Worm (Caenorhabditis elegans) whole organism, L1 larva: ENCODE measurements around the gene nish-1.

Experiments
- C04F5.9 ChIP-seq: sonication (generic microtip); optimal IDR thresholded peaks from 2 replicates; lab custom pipeline; 2016; ENCODE audit warnings: missing genetic modification characterization, missing compliant biosample characterization
- C16A3.4 ChIP-seq: fragments of 150-350 bp; optimal IDR thresholded peaks from 2 replicates; lab custom pipeline; 2014; ENCODE audit warnings: missing biosample characterization, missing genetic modification characterization
- F16B12.6 ChIP-seq: fragments of 150-350 bp; optimal IDR thresholded peaks from 2 replicates; lab custom pipeline; 2014; ENCODE audit warnings: missing biosample characterization, missing genetic modification characterization
- aha-1 ChIP-seq: fragments of 150-350 bp; optimal IDR thresholded peaks from 2 replicates; lab custom pipeline; 2014; ENCODE audit warnings: missing biosample characterization, missing genetic modification characterization
- aly-2 ChIP-seq: fragments of 150-350 bp; optimal IDR thresholded peaks from 2 replicates; lab custom pipeline; 2014; ENCODE audit warnings: missing biosample characterization, missing genetic modification characterization
- blmp-1 ChIP-seq: fragments of 150-350 bp; optimal IDR thresholded peaks from 2 replicates; lab custom pipeline; 2014; ENCODE audit warnings: missing biosample characterization, missing genetic modification characterization
- ceh-8 ChIP-seq: fragments of 200-800 bp; sonication (Bioruptor generic); optimal IDR thresholded peaks from 2 replicates; lab custom pipeline; 2018; ENCODE audit warnings: mild to moderate bottlenecking, missing genetic modification characterization, moderate library complexity, missing compliant biosample characterization
- ceh-90 ChIP-seq: sonication (generic microtip); optimal IDR thresholded peaks from 2 replicates; lab custom pipeline; 2016; ENCODE audit warnings: missing genetic modification characterization, missing compliant biosample characterization
- ces-1 ChIP-seq: fragments of 150-350 bp; optimal IDR thresholded peaks from 2 replicates; lab custom pipeline; 2014; ENCODE audit warnings: missing biosample characterization, missing genetic modification reagents, missing genetic modification characterization
- dpl-1 ChIP-seq, 3 experiments: fragments of 150-350 bp in 2 of 3; sonication (generic microtip) in 1 of 3; optimal IDR thresholded peaks; 2 replicates each; lab custom pipeline; 2014 to 2017; ENCODE audit warnings: missing biosample characterization in 3 of 3, missing genetic modification characterization in 3 of 3, missing genetic modification reagents in 3 of 3
- efl-1 ChIP-seq, 4 experiments: fragments of 150-350 bp; optimal IDR thresholded peaks in 3 of 4; peaks in 1 of 4; 1 replicate in 1 of 4; 2 replicates in 3 of 4; lab custom pipeline; 2014; ENCODE audit warnings: missing biosample characterization in 2 of 4, missing genetic modification characterization in 2 of 4, missing genetic modification reagents in 2 of 4
- efl-3 ChIP-seq: fragments of 200-800 bp; sonication (Bioruptor generic); optimal IDR thresholded peaks from 2 replicates; lab custom pipeline; 2018; ENCODE audit warnings: mild to moderate bottlenecking, missing genetic modification characterization, missing compliant biosample characterization
- egl-27 ChIP-seq, 2 experiments: fragments of 150-350 bp in 1 of 2; sonication (generic microtip); optimal IDR thresholded peaks; 3 replicates each; lab custom pipeline; 2017 to 2018; ENCODE audit warnings: missing biosample characterization in 2 of 2, missing genetic modification characterization in 2 of 2, missing genetic modification reagents in 2 of 2
- elt-3 ChIP-seq, 6 experiments: fragments of 150-350 bp in 1 of 6; sonication (generic microtip); optimal IDR thresholded peaks; 2 replicates each; lab custom pipeline; 2017 to 2018; ENCODE audit warnings: missing biosample characterization in 6 of 6, missing genetic modification characterization in 6 of 6, inconsistent platforms in 1 of 6
- ets-5 ChIP-seq: fragments of 200-800 bp; sonication (Bioruptor generic); IDR thresholded peaks from 2 replicates; pipeline ENCODE4 v1.3.6; 2022; ENCODE audit warnings: missing genetic modification characterization, missing compliant biosample characterization
- fkh-10 ChIP-seq: sonication (generic microtip); optimal IDR thresholded peaks from 2 replicates; lab custom pipeline; 2017; ENCODE audit warnings: missing biosample characterization, missing genetic modification reagents, missing genetic modification characterization
- fkh-8 ChIP-seq: sonication (generic microtip); optimal IDR thresholded peaks from 2 replicates; lab custom pipeline; 2016; ENCODE audit warnings: mild to moderate bottlenecking, missing genetic modification characterization, missing compliant biosample characterization
- fos-1 ChIP-seq: fragments of 150-350 bp; optimal IDR thresholded peaks from 2 replicates; lab custom pipeline; 2014; ENCODE audit warnings: missing biosample characterization, missing genetic modification characterization
- hlh-17 ChIP-seq: fragments of 200-800 bp; sonication (Bioruptor generic); optimal IDR thresholded peaks from 2 replicates; lab custom pipeline; 2018; ENCODE audit warnings: missing genetic modification characterization, mild to moderate bottlenecking, missing compliant biosample characterization, moderate library complexity, borderline replicate concordance
- irx-1 ChIP-seq: sonication (generic microtip); optimal IDR thresholded peaks from 2 replicates; lab custom pipeline; 2016; ENCODE audit warnings: missing genetic modification characterization, missing compliant biosample characterization
- isw-1 ChIP-seq: fragments of 200-800 bp; sonication (Bioruptor generic); IDR thresholded peaks from 2 replicates; pipeline ENCODE4 v1.3.6; 2022; ENCODE audit warnings: missing genetic modification characterization, missing compliant biosample characterization
- lin-14 ChIP-seq: fragments of 200-800 bp; sonication (Bioruptor generic); optimal IDR thresholded peaks from 2 replicates; lab custom pipeline; 2018; ENCODE audit warnings: mild to moderate bottlenecking, missing genetic modification characterization, moderate library complexity, missing compliant biosample characterization
- lin-35 ChIP-seq, 2 experiments: fragments of 150-350 bp; optimal IDR thresholded peaks; 2 replicates each; lab custom pipeline; 2014; ENCODE audit warnings: missing biosample characterization in 2 of 2, missing genetic modification characterization in 2 of 2, missing genetic modification reagents in 2 of 2
- lin-39 ChIP-seq: fragments of 150-350 bp; optimal IDR thresholded peaks from 2 replicates; lab custom pipeline; 2014; ENCODE audit warnings: missing biosample characterization, missing genetic modification reagents, missing genetic modification characterization
- lsy-2 ChIP-seq, 2 experiments: fragments of 150-350 bp; optimal IDR thresholded peaks; 2 replicates each; lab custom pipeline; 2014; ENCODE audit warnings: missing biosample characterization in 2 of 2, missing genetic modification characterization in 2 of 2
- mdl-1 ChIP-seq, 2 experiments: fragments of 150-350 bp; optimal IDR thresholded peaks; 2 replicates each; lab custom pipeline; 2014 to 2017; ENCODE audit warnings: missing biosample characterization in 2 of 2, missing genetic modification characterization in 2 of 2, inconsistent platforms in 1 of 2
- mep-1 ChIP-seq: fragments of 150-350 bp; optimal IDR thresholded peaks from 2 replicates; lab custom pipeline; 2014; ENCODE audit warnings: missing biosample characterization, missing genetic modification characterization
- nhr-12 ChIP-seq: sonication (generic microtip); optimal IDR thresholded peaks from 2 replicates; lab custom pipeline; 2017; ENCODE audit warnings: missing biosample characterization, missing genetic modification characterization
- nhr-20 ChIP-seq: sonication (generic microtip); optimal IDR thresholded peaks from 2 replicates; lab custom pipeline; 2016; ENCODE audit warnings: mild to moderate bottlenecking, missing genetic modification characterization, missing compliant biosample characterization
- nhr-28 ChIP-seq: fragments of 150-350 bp; optimal IDR thresholded peaks from 2 replicates; lab custom pipeline; 2014; ENCODE audit warnings: missing biosample characterization, missing genetic modification characterization
- nhr-71 ChIP-seq: sonication (generic microtip); optimal IDR thresholded peaks from 2 replicates; lab custom pipeline; 2016; ENCODE audit warnings: mild to moderate bottlenecking, missing genetic modification characterization, moderate library complexity, missing compliant biosample characterization
- nhr-84 ChIP-seq: sonication (generic microtip); optimal IDR thresholded peaks from 2 replicates; lab custom pipeline; 2017; ENCODE audit warnings: missing biosample characterization, missing genetic modification characterization
- nhr-85 ChIP-seq: sonication (generic microtip); peaks from one replicate; lab custom pipeline; 2016; ENCODE audit warnings: missing genetic modification characterization, inconsistent platforms, missing compliant biosample characterization
- pag-3 ChIP-seq: sonication (generic microtip); optimal IDR thresholded peaks from 2 replicates; lab custom pipeline; 2017; ENCODE audit warnings: missing genetic modification characterization, mild to moderate bottlenecking, missing compliant biosample characterization, antibody characterized with exemption, borderline replicate concordance; ENCODE audit not compliant: insufficient read depth
- pqm-1 ChIP-seq: sonication (generic microtip); optimal IDR thresholded peaks from 3 replicates; lab custom pipeline; 2017; ENCODE audit warnings: missing biosample characterization, missing genetic modification characterization
- rnt-1 ChIP-seq: sonication (generic microtip); optimal IDR thresholded peaks from 2 replicates; lab custom pipeline; 2016; ENCODE audit warnings: mild to moderate bottlenecking, missing genetic modification characterization, moderate library complexity, missing compliant biosample characterization
- skn-1 ChIP-seq: fragments of 150-350 bp; optimal IDR thresholded peaks from 2 replicates; lab custom pipeline; 2014; ENCODE audit warnings: missing biosample characterization, missing genetic modification characterization
- snu-23 ChIP-seq: sonication (generic microtip); optimal IDR thresholded peaks from 2 replicates; lab custom pipeline; 2016; ENCODE audit warnings: missing genetic modification characterization, missing compliant biosample characterization
- sox-4 ChIP-seq: sonication (generic microtip); optimal IDR thresholded peaks from 2 replicates; lab custom pipeline; 2016; ENCODE audit warnings: missing genetic modification characterization, missing compliant biosample characterization
- sup-37 ChIP-seq: fragments of 200-800 bp; sonication (Bioruptor generic); optimal IDR thresholded peaks from 2 replicates; lab custom pipeline; 2018; ENCODE audit warnings: mild to moderate bottlenecking, missing genetic modification characterization, missing compliant biosample characterization
- swsn-7 ChIP-seq: sonication (generic microtip); optimal IDR thresholded peaks from 2 replicates; lab custom pipeline; 2016; ENCODE audit warnings: missing genetic modification characterization, missing compliant biosample characterization
- tbx-2 ChIP-seq: sonication (generic microtip); optimal IDR thresholded peaks from 2 replicates; lab custom pipeline; 2016; ENCODE audit warnings: missing genetic modification characterization, missing compliant biosample characterization
- tlp-1 ChIP-seq: fragments of 150-350 bp; optimal IDR thresholded peaks from 2 replicates; lab custom pipeline; 2014; ENCODE audit warnings: missing biosample characterization, missing genetic modification characterization
- unc-30 ChIP-seq: sonication (generic microtip); optimal IDR thresholded peaks from 2 replicates; lab custom pipeline; 2017; ENCODE audit warnings: missing biosample characterization, missing genetic modification characterization
- unc-62 ChIP-seq: fragments of 150-350 bp; optimal IDR thresholded peaks from 2 replicates; lab custom pipeline; 2014; ENCODE audit warnings: missing biosample characterization, missing genetic modification reagents, missing genetic modification characterization
- zag-1 ChIP-seq: fragments of 150-350 bp; optimal IDR thresholded peaks from 2 replicates; lab custom pipeline; 2014; ENCODE audit warnings: missing biosample characterization, missing genetic modification characterization
- zip-4 ChIP-seq: fragments of 200-800 bp; sonication (Bioruptor generic); optimal IDR thresholded peaks from 2 replicates; lab custom pipeline; 2018; ENCODE audit warnings: mild to moderate bottlenecking, missing genetic modification characterization, moderate library complexity, missing compliant biosample characterization

Gene nish-1

ce11 chrIV:10855049-10855448 is 9.1 kb upstream of the nish-1 start, which contains the start of gene T11G6.3 (continued):
- TF ChIP-seq nhr-12 (tag; lab: Kevin White, UChicago) = no peak
- no peak for TF ChIP-seq nhr-84 (tag; lab: Kevin White, UChicago)
- no peak for TF ChIP-seq mep-1
- TF ChIP-seq elt-3 (tag; optimal IDR thresholded peaks at IDR 0.05; lab: Kevin White, UChicago) = peak in 2 of 6 experiments; percentile 2 to 19
- TF ChIP-seq tbx-2 = peak; percentile 17
- TF ChIP-seq irx-1 (tag; lab: Kevin White, UChicago) = no peak
- TF ChIP-seq C04F5.9 (tag; lab: Kevin White, UChicago) = no peak
- TF ChIP-seq aly-2 (tag; lab: Kevin White, UChicago) = no peak
- peak; percentile 66 for TF ChIP-seq nhr-85
- peak in 1 of 2 experiments; percentile 7 for TF ChIP-seq lsy-2 (tag; optimal IDR thresholded peaks at IDR 0.05; lab: Kevin White, UChicago)
- TF ChIP-seq snu-23 (GFP tag; lab: Kevin White, UChicago) = peak; percentile 19
- no peak for TF ChIP-seq efl-3
- TF ChIP-seq lin-14 (GFP tag; lab: Kevin White, UChicago) = peak; percentile 41
- no peak for TF ChIP-seq isw-1 (GFP tag; lab: Robert Waterston, UW)
- no peak for TF ChIP-seq unc-62 (GFP tag; lab: Kevin White, UChicago)
- TF ChIP-seq ets-5 = no peak
- no peak for TF ChIP-seq dpl-1 (GFP tag; optimal IDR thresholded peaks at IDR 0.05; lab: Kevin White, UChicago)
- TF ChIP-seq pag-3 (tag; lab: Kevin White, UChicago) = no peak
- no peak for TF ChIP-seq sup-37
- TF ChIP-seq fkh-10 (GFP tag; lab: Kevin White, UChicago) = no peak
- no peak for TF ChIP-seq unc-30
- no peak for TF ChIP-seq rnt-1 (tag; lab: Kevin White, UChicago)
- TF ChIP-seq nhr-28 = no peak
- no peak for TF ChIP-seq zag-1 (tag; lab: Kevin White, UChicago)
- TF ChIP-seq aha-1 = no peak
- no peak for TF ChIP-seq C16A3.4 (tag; lab: Kevin White, UChicago)
- no peak for TF ChIP-seq F16B12.6 (tag; lab: Kevin White, UChicago)
- no peak for TF ChIP-seq ces-1 (GFP tag; lab: Kevin White, UChicago)
- TF ChIP-seq ceh-90 = no peak
- TF ChIP-seq nhr-20 (tag; lab: Kevin White, UChicago) = peak; percentile 19
- peak; percentile 4 for TF ChIP-seq nhr-71 (tag; lab: Kevin White, UChicago)
- TF ChIP-seq tlp-1 (tag; lab: Kevin White, UChicago) = no peak
- no peak for TF ChIP-seq zip-4 (GFP tag; lab: Kevin White, UChicago)

- TF ChIP-seq elt-3 (tag; optimal IDR thresholded peaks at IDR 0.05; lab: Kevin White, UChicago) (no peak), lin-39 (tag; lab: Kevin White, UChicago) (no peak), lin-14 (GFP tag; lab: Kevin White, UChicago) (no peak), hlh-17 (GFP tag; lab: Kevin White, UChicago) (no peak), fkh-8 (tag; lab: Kevin White, UChicago) (no peak), ceh-8 (no peak)
Measured at ce11 chrIV:10855946-10856345, 8.2 kb upstream of the nish-1 start.

ce11 chrIV:10858300-10859016 is 5.7 kb upstream of the nish-1 start, which contains the start of the genes T11G6.2 and hars-1:
Gene T11G6.2, minus strand, starts transcription at chrIV:10858496.
Gene hars-1, plus strand, starts transcription at chrIV:10858957.
- no peak for TF ChIP-seq pqm-1
- TF ChIP-seq skn-1 (tag; lab: Kevin White, UChicago) = peak; percentile 55
- TF ChIP-seq sox-4 (tag; lab: Kevin White, UChicago) = no peak
- no peak for TF ChIP-seq fos-1 (tag; lab: Kevin White, UChicago)
- TF ChIP-seq swsn-7 (tag; lab: Kevin White, UChicago) = no peak
- TF ChIP-seq mep-1 = peak; percentile 2
- TF ChIP-seq blmp-1 (tag; lab: Kevin White, UChicago) = peak; percentile 43
- peak in 1 of 2 experiments; percentile 61 for TF ChIP-seq mdl-1 (tag; optimal IDR thresholded peaks at IDR 0.05; lab: Kevin White, UChicago)
- peak in 1 of 2 experiments; percentile 52 for TF ChIP-seq lsy-2 (tag; optimal IDR thresholded peaks at IDR 0.05; lab: Kevin White, UChicago)
- TF ChIP-seq lin-14 (GFP tag; lab: Kevin White, UChicago) = peak; percentile 56
- TF ChIP-seq dpl-1 (GFP tag; optimal IDR thresholded peaks at IDR 0.05; lab: Kevin White, UChicago) = peak; percentile 8 to 32 (median 13)
- peak in 1 of 2 experiments; percentile 34 for TF ChIP-seq efl-1 (optimal IDR thresholded peaks at IDR 0.05; lab: Kevin White, UChicago)
- peak in 1 of 2 experiments; percentile 22 for TF ChIP-seq efl-1 (GFP tag; optimal IDR thresholded peaks at IDR 0.05 in 1 of 2; lab: Kevin White, UChicago)
- peak; percentile 37 for TF ChIP-seq C16A3.4 (tag; lab: Kevin White, UChicago)
- TF ChIP-seq lin-35 (GFP tag; optimal IDR thresholded peaks at IDR 0.05; lab: Kevin White, UChicago) = peak; percentile 24 to 58
- TF ChIP-seq egl-27 (tag; optimal IDR thresholded peaks at IDR 0.05; lab: Kevin White, UChicago) = no peak
- TF ChIP-seq snu-23 (GFP tag; lab: Kevin White, UChicago) = peak; percentile 29
- TF ChIP-seq elt-3 (tag; optimal IDR thresholded peaks at IDR 0.05; lab: Kevin White, UChicago) = peak in 1 of 6 experiments; percentile 41
